Worm (Caenorhabditis elegans) whole organism, young adult: Measurements from ENCODE around the gene D2063.1.

Experiments used
- B0019.2 ChIP-seq: fragments of 200-800 bp; sonication (Bioruptor generic); conservative IDR thresholded peaks from 2 replicates; pipeline ENCODE4 v1.3.6; 2022; ENCODE audit warnings: missing genetic modification reagents, missing genetic modification characterization, missing compliant biosample characterization
- F22D6.2 ChIP-seq: sonication (generic microtip); optimal IDR thresholded peaks from 2 replicates; lab custom pipeline; 2016; ENCODE audit warnings: mild to moderate bottlenecking, missing genetic modification characterization, missing compliant biosample characterization
- F33H1.4 ChIP-seq: fragments of 200-800 bp; sonication (Bioruptor generic); IDR thresholded peaks from 2 replicates; pipeline ENCODE4 v1.3.6; 2022; ENCODE audit warnings: missing genetic modification reagents, missing genetic modification characterization, missing compliant biosample characterization
- F39B2.1 ChIP-seq: fragments of 200-800 bp; sonication (Bioruptor generic); IDR thresholded peaks from 2 replicates; pipeline ENCODE4 v1.3.6; 2022; ENCODE audit warnings: missing genetic modification reagents, missing genetic modification characterization, missing compliant biosample characterization
- F49E8.2 ChIP-seq: sonication (generic microtip); optimal IDR thresholded peaks from 3 replicates; lab custom pipeline; 2017; ENCODE audit warnings: missing genetic modification characterization, mild to moderate bottlenecking, missing compliant biosample characterization, antibody characterized with exemption, moderate library complexity; ENCODE audit not compliant: insufficient read depth
- F52B5.7 ChIP-seq: sonication (generic microtip); optimal IDR thresholded peaks from 2 replicates; lab custom pipeline; 2016; ENCODE audit warnings: mild to moderate bottlenecking, missing genetic modification characterization, missing compliant biosample characterization
- F57C9.4 ChIP-seq: sonication (generic microtip); optimal IDR thresholded peaks from 2 replicates; lab custom pipeline; 2017; ENCODE audit warnings: mild to moderate bottlenecking, missing genetic modification characterization, missing compliant biosample characterization
- Y56A3A.18 ChIP-seq: fragments of 200-800 bp; sonication (Bioruptor generic); IDR thresholded peaks from 2 replicates; pipeline ENCODE4 v1.3.6; 2022; ENCODE audit warnings: missing genetic modification reagents, missing genetic modification characterization, missing compliant biosample characterization
- Y67H2A.10 ChIP-seq: fragments of 200-800 bp; sonication (Bioruptor generic); conservative IDR thresholded peaks from 2 replicates; pipeline ENCODE4 v1.3.6; 2022; ENCODE audit warnings: missing genetic modification reagents, missing genetic modification characterization, missing compliant biosample characterization
- ama-1 ChIP-seq, 3 experiments: fragments of 150-350 bp in 1 of 3; sonication (generic microtip) in 2 of 3; optimal IDR thresholded peaks; 2 replicates each; lab custom pipeline; 2014 to 2018; ENCODE audit warnings: missing biosample characterization in 2 of 3, missing genetic modification characterization in 2 of 3, missing genetic modification reagents in 2 of 3
- aptf-2 ChIP-seq: fragments of 200-800 bp; sonication (Bioruptor generic); conservative IDR thresholded peaks from 2 replicates; pipeline ENCODE4 v1.3.6; 2022; ENCODE audit warnings: missing genetic modification reagents, missing genetic modification characterization, missing compliant biosample characterization
- aptf-3 ChIP-seq: fragments of 200-800 bp; sonication (Bioruptor generic); IDR thresholded peaks from 2 replicates; pipeline ENCODE4 v1.3.6; 2022; ENCODE audit warnings: missing genetic modification characterization, missing compliant biosample characterization
- athp-1 ChIP-seq: sonication (generic microtip); optimal IDR thresholded peaks from 2 replicates; lab custom pipeline; 2017; ENCODE audit warnings: mild to moderate bottlenecking, missing genetic modification characterization, missing compliant biosample characterization
- attf-5 ChIP-seq: fragments of 200-800 bp; sonication (Bioruptor generic); optimal IDR thresholded peaks from 2 replicates; lab custom pipeline; 2018; ENCODE audit warnings: mild to moderate bottlenecking, missing genetic modification characterization, missing compliant biosample characterization
- bed-1 ChIP-seq: fragments of 200-800 bp; sonication (Bioruptor generic); IDR thresholded peaks from 2 replicates; pipeline ENCODE4 v1.3.6; 2022; ENCODE audit warnings: missing genetic modification reagents, missing genetic modification characterization, missing compliant biosample characterization
- cebp-1 ChIP-seq, 2 experiments: fragments of 200-800 bp in 1 of 2; sonication (Bioruptor generic) in 1 of 2; sonication (generic microtip) in 1 of 2; IDR thresholded peaks in 1 of 2; optimal IDR thresholded peaks in 1 of 2; 2 replicates each; pipeline versions ENCODE4 v1.3.6 to Lab custom; 2017 to 2022; ENCODE audit warnings: missing compliant biosample characterization in 2 of 2, missing genetic modification characterization in 2 of 2, mild to moderate bottlenecking in 1 of 2, missing genetic modification reagents in 1 of 2, moderate library complexity in 1 of 2
- ceh-58 ChIP-seq: fragments of 200-800 bp; sonication (Bioruptor generic); IDR thresholded peaks from 2 replicates; pipeline ENCODE4 v1.3.6; 2022; ENCODE audit warnings: missing genetic modification characterization, missing compliant biosample characterization
- ekl-4 ChIP-seq: fragments of 200-800 bp; sonication (Bioruptor generic); IDR thresholded peaks from 2 replicates; pipeline ENCODE4 v1.3.6; 2022; ENCODE audit warnings: missing genetic modification reagents, missing genetic modification characterization, missing compliant biosample characterization
- hlh-12 ChIP-seq: sonication (generic microtip); optimal IDR thresholded peaks from 2 replicates; lab custom pipeline; 2016; ENCODE audit warnings: missing genetic modification characterization, missing compliant biosample characterization
- let-526 ChIP-seq: fragments of 200-800 bp; sonication (Bioruptor generic); IDR thresholded peaks from 2 replicates; pipeline ENCODE4 v1.3.6; 2022; ENCODE audit warnings: missing genetic modification reagents, missing genetic modification characterization, missing compliant biosample characterization
- lin-54 ChIP-seq: fragments of 200-800 bp; sonication (Bioruptor generic); optimal IDR thresholded peaks from 2 replicates; lab custom pipeline; 2018; ENCODE audit warnings: mild to moderate bottlenecking, missing genetic modification characterization, missing compliant biosample characterization
- lsl-1 ChIP-seq: fragments of 200-800 bp; sonication (Bioruptor generic); optimal IDR thresholded peaks from 2 replicates; lab custom pipeline; 2018; ENCODE audit warnings: mild to moderate bottlenecking, missing genetic modification characterization, moderate library complexity, missing compliant biosample characterization
- madf-3 ChIP-seq: fragments of 200-800 bp; sonication (Bioruptor generic); IDR thresholded peaks from 2 replicates; pipeline ENCODE4 v1.3.6; 2022; ENCODE audit warnings: missing genetic modification reagents, missing genetic modification characterization, missing compliant biosample characterization
- madf-6 ChIP-seq: fragments of 200-800 bp; sonication (Bioruptor generic); IDR thresholded peaks from 2 replicates; pipeline ENCODE4 v1.3.6; 2022; ENCODE audit warnings: missing genetic modification reagents, missing genetic modification characterization, missing compliant biosample characterization
- madf-8 ChIP-seq: fragments of 200-800 bp; sonication (Bioruptor generic); conservative IDR thresholded peaks from 2 replicates; pipeline ENCODE4 v1.3.6; 2022; ENCODE audit warnings: missing genetic modification reagents, missing genetic modification characterization, missing compliant biosample characterization
- mcd-1 ChIP-seq: fragments of 200-800 bp; sonication (Bioruptor generic); IDR thresholded peaks from 2 replicates; pipeline ENCODE4 v1.3.6; 2022; ENCODE audit warnings: missing genetic modification reagents, missing genetic modification characterization, missing compliant biosample characterization
- mel-28 ChIP-seq: sonication (generic microtip); optimal IDR thresholded peaks from 2 replicates; lab custom pipeline; 2016; ENCODE audit warnings: borderline replicate concordance, mild to moderate bottlenecking, missing genetic modification characterization, missing compliant biosample characterization
- nfyb-1 ChIP-seq: fragments of 200-800 bp; sonication (Bioruptor generic); IDR thresholded peaks from 2 replicates; pipeline ENCODE4 v1.3.6; 2022; ENCODE audit warnings: missing genetic modification reagents, missing genetic modification characterization, missing compliant biosample characterization
- nhr-120 ChIP-seq: fragments of 200-800 bp; sonication (Bioruptor generic); IDR thresholded peaks from 2 replicates; pipeline ENCODE4 v1.3.6; 2022; ENCODE audit warnings: missing genetic modification characterization, missing compliant biosample characterization
- nhr-27 ChIP-seq: fragments of 200-800 bp; sonication (Bioruptor generic); optimal IDR thresholded peaks from 2 replicates; lab custom pipeline; 2018; ENCODE audit warnings: mild to moderate bottlenecking, missing genetic modification characterization, moderate library complexity, missing compliant biosample characterization
- pbrm-1 ChIP-seq: fragments of 200-800 bp; sonication (Bioruptor generic); IDR thresholded peaks from 2 replicates; pipeline ENCODE4 v1.3.6; 2022; ENCODE audit warnings: missing genetic modification reagents, missing genetic modification characterization, missing compliant biosample characterization
- pha-4 ChIP-seq: fragments of 150-350 bp; sonication (generic microtip); optimal IDR thresholded peaks from 2 replicates; lab custom pipeline; 2014; ENCODE audit warnings: missing biosample characterization, missing genetic modification reagents, missing genetic modification characterization
- rec-8 ChIP-seq, 2 experiments: sonication (generic microtip); optimal IDR thresholded peaks; 2 replicates each; lab custom pipeline; 2016; ENCODE audit warnings: mild to moderate bottlenecking in 2 of 2, missing genetic modification characterization in 2 of 2, missing genetic modification reagents in 2 of 2, missing genotype in 2 of 2, missing biosample characterization in 1 of 2, missing compliant biosample characterization in 1 of 2, moderate library complexity in 1 of 2
- rpc-1 ChIP-seq, 2 experiments: fragments of 150-350 bp in 1 of 2; sonication (generic microtip) in 1 of 2; optimal IDR thresholded peaks; 2 replicates each; lab custom pipeline; 2014 to 2018; ENCODE audit warnings: missing biosample characterization in 1 of 2, missing genetic modification characterization in 1 of 2, missing genetic modification reagents in 1 of 2, missing genotype in 1 of 2
- snpc-1.1 ChIP-seq: sonication (generic microtip); optimal IDR thresholded peaks from 2 replicates; lab custom pipeline; 2017; ENCODE audit warnings: missing genetic modification characterization, mild to moderate bottlenecking, missing compliant biosample characterization, antibody characterized with exemption, moderate library complexity, missing genotype, missing genetic modification reagents; ENCODE audit not compliant: insufficient read depth
- snpc-3.4 ChIP-seq: sonication (generic microtip); optimal IDR thresholded peaks from 2 replicates; lab custom pipeline; 2017; ENCODE audit warnings: missing genetic modification characterization, mild to moderate bottlenecking, missing compliant biosample characterization, antibody characterized with exemption, moderate library complexity, missing genotype, missing genetic modification reagents
- tlf-1 ChIP-seq: fragments of 200-800 bp; sonication (Bioruptor generic); optimal IDR thresholded peaks from 2 replicates; lab custom pipeline; 2018; ENCODE audit warnings: mild to moderate bottlenecking, missing genetic modification characterization, missing compliant biosample characterization
- zim-3 ChIP-seq: sonication (generic microtip); optimal IDR thresholded peaks from 2 replicates; lab custom pipeline; 2017; ENCODE audit warnings: mild to moderate bottlenecking, missing genetic modification characterization, moderate library complexity, missing compliant biosample characterization
- ztf-22 ChIP-seq: fragments of 200-800 bp; sonication (Bioruptor generic); optimal IDR thresholded peaks from 2 replicates; lab custom pipeline; 2018; ENCODE audit warnings: mild to moderate bottlenecking, missing genetic modification characterization, moderate library complexity, missing compliant biosample characterization

D2063.1 gene

ce11 chrV:4341208-4341607 lies 14.3 kb downstream of the D2063.1 start, which contains the start of gene glrx-3:
Gene glrx-3, minus strand, starts transcription at chrV:4341308.
- 0 out of 2 replicates have a peak, but pooled peaks have one; percentile 26 for TF ChIP-seq madf-6 (GFP tag; lab: Robert Waterston, UW)
- no peak for TF ChIP-seq B0019.2
- no peak for TF ChIP-seq mel-28 (tag; lab: Kevin White, UChicago)
- peak; percentile 33 for TF ChIP-seq F52B5.7 (tag; lab: Kevin White, UChicago)
- TF ChIP-seq mcd-1 (GFP tag; lab: Robert Waterston, UW): peak; percentile 17; the same call in 1 of the 2 replicates

ce11 chrV:4341736-4342135 lies 14.8 kb downstream of the D2063.1 start:
- no peak for TF ChIP-seq F57C9.4 (tag; lab: Kevin White, UChicago)
- TF ChIP-seq cebp-1 (GFP tag; IDR thresholded peaks at IDR 0.05; lab: Robert Waterston, UW): peak; percentile 72; the same call in 1 of the 2 replicates
- TF ChIP-seq cebp-1 (tag; optimal IDR thresholded peaks at IDR 0.05; lab: Kevin White, UChicago): peak; percentile 88

DNA sequence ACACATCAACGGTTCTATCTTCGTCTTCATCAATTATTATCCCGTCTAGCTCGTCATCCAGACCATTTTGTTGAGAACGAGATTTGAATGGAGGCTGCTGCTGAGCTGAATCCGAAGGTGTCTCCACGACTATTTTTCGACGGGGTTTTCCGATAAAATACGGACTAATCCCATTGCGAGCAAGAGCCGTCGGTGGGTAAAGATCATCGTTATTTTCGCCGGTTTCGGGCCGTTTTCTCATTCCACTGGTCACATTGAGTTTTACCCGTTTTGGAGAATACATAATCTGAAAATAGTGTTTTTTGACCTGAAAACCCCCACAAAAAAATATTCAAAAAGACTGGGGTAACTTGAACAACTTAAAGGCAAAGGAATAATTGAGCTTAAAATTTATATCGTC lies 18.8 kb downstream of the D2063.1 start, which contains the start of gene figl-1:
Gene figl-1, minus strand, starts transcription at position 286 of the 400 bp plus-strand sequence.
- TF ChIP-seq madf-3: 0 out of 2 replicates have a peak, but pooled peaks have one; percentile 59
- peak; percentile 56 for TF ChIP-seq nfyb-1
- peak; percentile 23; the same call in 1 of the 2 replicates for TF ChIP-seq pbrm-1 (GFP tag; lab: Robert Waterston, UW)
- TF ChIP-seq madf-6 (GFP tag; lab: Robert Waterston, UW): peak; percentile 47
- no peak for TF ChIP-seq aptf-3
- no peak for TF ChIP-seq madf-8 (GFP tag; lab: Robert Waterston, UW)
- peak; percentile 27 for TF ChIP-seq F49E8.2 (tag; lab: Kevin White, UChicago)
- peak; percentile 10 for TF ChIP-seq athp-1 (tag; lab: Kevin White, UChicago)
- TF ChIP-seq ceh-58 (GFP tag; lab: Robert Waterston, UW): no peak
- TF ChIP-seq F22D6.2: no peak
- no peak for TF ChIP-seq snpc-3.4 (tag; lab: Kevin White, UChicago)
- TF ChIP-seq lin-54: peak; percentile 32
- TF ChIP-seq zim-3 (tag; lab: Kevin White, UChicago): peak; percentile 12
- peak; percentile 40; the same call in 1 of the 2 replicates for TF ChIP-seq mcd-1 (GFP tag; lab: Robert Waterston, UW)
- peak; percentile 25; the same call in 1 of the 2 replicates for TF ChIP-seq F33H1.4

ce11 chrV:4346325-4346724 lies 19.4 kb downstream of the D2063.1 start, which contains the start of gene hpo-18:
Gene hpo-18, minus strand, starts transcription at chrV:4346425.
- TF ChIP-seq madf-8 (GFP tag; lab: Robert Waterston, UW) (no peak), mel-28 (tag; lab: Kevin White, UChicago) (no peak), nhr-120 (GFP tag; lab: Robert Waterston, UW) (no peak), pha-4 (tag; lab: Kevin White, UChicago) (no peak), Y56A3A.18 (GFP tag; lab: Robert Waterston, UW) (no peak), F39B2.1 (GFP tag; lab: Robert Waterston, UW) (no peak), aptf-2 (GFP tag; lab: Robert Waterston, UW) (no peak), let-526 (GFP tag; lab: Robert Waterston, UW) (no peak)

- TF ChIP-seq rec-8 (tag; optimal IDR thresholded peaks at IDR 0.05; lab: Kevin White, UChicago) (no peak), attf-5 (GFP tag; lab: Kevin White, UChicago) (no peak), Y67H2A.10 (GFP tag; lab: Robert Waterston, UW) (no peak), ekl-4 (GFP tag; lab: Robert Waterston, UW) (no peak), aptf-3 (no peak), ztf-22 (GFP tag; lab: Kevin White, UChicago) (no peak), tlf-1 (GFP tag; lab: Kevin White, UChicago) (no peak), lsl-1 (GFP tag; lab: Kevin White, UChicago) (peak; percentile 64), bed-1 (GFP tag; lab: Robert Waterston, UW) (no peak), nhr-27 (no peak), zim-3 (tag; lab: Kevin White, UChicago) (no peak), hlh-12 (tag; lab: Kevin White, UChicago) (no peak), snpc-1.1 (tag; lab: Kevin White, UChicago) (peak; percentile 30), lin-54 (peak; percentile 86), rpc-1 (optimal IDR thresholded peaks at IDR 0.05; lab: Kevin White, UChicago) (no peak), rpc-1 (tag; optimal IDR thresholded peaks at IDR 0.05; lab: Kevin White, UChicago) (no peak), ama-1 (optimal IDR thresholded peaks at IDR 0.05; lab: Kevin White, UChicago) (no peak), ama-1 (GFP tag; optimal IDR thresholded peaks at IDR 0.05; lab: Kevin White, UChicago) (no peak)
These were observed 19.9 kb downstream of the D2063.1 start, which contains the start of gene mcm-7 for ce11 chrV:4346799-4347198. Gene mcm-7, plus strand, starts transcription at chrV:4347166.
